Worm (Caenorhabditis elegans): Measurements from ENCODE around the gene D1022.2.

DNA sequence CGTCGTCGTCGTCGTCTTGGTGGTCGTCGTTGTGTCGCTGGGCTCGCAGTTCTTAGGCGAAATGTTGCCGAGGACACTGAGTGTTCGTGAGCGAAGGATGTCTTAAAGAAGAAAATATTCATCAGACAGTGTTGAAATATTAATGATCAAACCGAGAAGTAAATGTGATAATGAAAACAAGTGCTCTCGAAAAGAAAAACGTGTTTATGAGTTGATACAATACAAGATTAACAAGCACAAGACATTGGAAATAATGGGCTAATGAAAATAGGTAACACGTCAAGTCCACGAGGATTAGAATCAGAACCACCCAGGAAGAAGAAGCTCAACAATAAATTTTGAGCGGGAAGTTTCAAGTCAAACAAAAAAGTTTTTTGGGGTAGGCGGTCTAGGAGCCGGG is 47.4 kb upstream of the D1022.2 start, which contains the start of gene K02A2.5:
- TF ChIP-seq egl-13 (tag; optimal IDR thresholded peaks at IDR 0.05) = no peak
- TF ChIP-seq elt-3 (tag; optimal IDR thresholded peaks at IDR 0.05) = no peak
- TF ChIP-seq dpl-1 (GFP tag; optimal IDR thresholded peaks at IDR 0.05) = no peak
- TF ChIP-seq C16A3.4 (tag; optimal IDR thresholded peaks at IDR 0.05) = no peak
- no peak for TF ChIP-seq blmp-1 (tag; optimal IDR thresholded peaks at IDR 0.05)
- TF ChIP-seq unc-62 (GFP tag; optimal IDR thresholded peaks at IDR 0.05) = no peak
